Worm (Caenorhabditis elegans) whole organism, L1 larva: ENCODE results near the gene grl-13.
A peak's percentile ranks its signal among the peaks of the same experiment; 100 is the strongest.

Experiments used
- C34B4.2 ChIP-seq: sonication (generic microtip); optimal IDR thresholded peaks from 2 replicates; lab custom pipeline; 2017; ENCODE audit warnings: mild to moderate bottlenecking, missing genetic modification characterization, missing compliant biosample characterization
- F16B12.6 ChIP-seq: fragments of 150-350 bp; optimal IDR thresholded peaks from 2 replicates; lab custom pipeline; 2014; ENCODE audit warnings: missing biosample characterization, missing genetic modification characterization
- aha-1 ChIP-seq: fragments of 150-350 bp; optimal IDR thresholded peaks from 2 replicates; lab custom pipeline; 2014; ENCODE audit warnings: missing biosample characterization, missing genetic modification characterization
- alr-1 ChIP-seq: fragments of 200-800 bp; sonication (Bioruptor generic); optimal IDR thresholded peaks from 2 replicates; lab custom pipeline; 2018; ENCODE audit warnings: borderline replicate concordance, mild to moderate bottlenecking, missing genetic modification characterization, missing compliant biosample characterization
- aly-2 ChIP-seq: fragments of 150-350 bp; optimal IDR thresholded peaks from 2 replicates; lab custom pipeline; 2014; ENCODE audit warnings: missing biosample characterization, missing genetic modification characterization
- ama-1 ChIP-seq: fragments of 150-350 bp; optimal IDR thresholded peaks from 2 replicates; lab custom pipeline; 2014
- blmp-1 ChIP-seq: fragments of 150-350 bp; optimal IDR thresholded peaks from 2 replicates; lab custom pipeline; 2014; ENCODE audit warnings: missing biosample characterization, missing genetic modification characterization
- ceh-82 ChIP-seq, 3 experiments: fragments of 150-350 bp in 1 of 3; sonication (generic microtip) in 2 of 3; optimal IDR thresholded peaks; 2 replicates each; lab custom pipeline; 2014 to 2017; ENCODE audit warnings: missing biosample characterization in 3 of 3, missing genetic modification characterization in 3 of 3
- ces-1 ChIP-seq: fragments of 150-350 bp; optimal IDR thresholded peaks from 2 replicates; lab custom pipeline; 2014; ENCODE audit warnings: missing biosample characterization, missing genetic modification reagents, missing genetic modification characterization
- dsc-1 ChIP-seq: sonication (generic microtip); optimal IDR thresholded peaks from 2 replicates; lab custom pipeline; 2016; ENCODE audit warnings: mild to moderate bottlenecking, missing genetic modification characterization, missing compliant biosample characterization
- efl-1 ChIP-seq, 4 experiments: fragments of 150-350 bp; optimal IDR thresholded peaks in 3 of 4; peaks in 1 of 4; 1 replicate in 1 of 4; 2 replicates in 3 of 4; lab custom pipeline; 2014; ENCODE audit warnings: missing biosample characterization in 2 of 4, missing genetic modification characterization in 2 of 4, missing genetic modification reagents in 2 of 4
- efl-3 ChIP-seq: fragments of 200-800 bp; sonication (Bioruptor generic); optimal IDR thresholded peaks from 2 replicates; lab custom pipeline; 2018; ENCODE audit warnings: mild to moderate bottlenecking, missing genetic modification characterization, missing compliant biosample characterization
- egl-27 ChIP-seq, 2 experiments: fragments of 150-350 bp in 1 of 2; sonication (generic microtip); optimal IDR thresholded peaks; 3 replicates each; lab custom pipeline; 2017 to 2018; ENCODE audit warnings: missing biosample characterization in 2 of 2, missing genetic modification characterization in 2 of 2, missing genetic modification reagents in 2 of 2
- elt-3 ChIP-seq, 6 experiments: fragments of 150-350 bp in 1 of 6; sonication (generic microtip); optimal IDR thresholded peaks; 2 replicates each; lab custom pipeline; 2017 to 2018; ENCODE audit warnings: missing biosample characterization in 6 of 6, missing genetic modification characterization in 6 of 6, inconsistent platforms in 1 of 6
- ets-5 ChIP-seq: fragments of 200-800 bp; sonication (Bioruptor generic); IDR thresholded peaks from 2 replicates; pipeline ENCODE4 v1.3.6; 2022; ENCODE audit warnings: missing genetic modification characterization, missing compliant biosample characterization
- fos-1 ChIP-seq: fragments of 150-350 bp; optimal IDR thresholded peaks from 2 replicates; lab custom pipeline; 2014; ENCODE audit warnings: missing biosample characterization, missing genetic modification characterization
- grh-1 ChIP-seq: fragments of 200-800 bp; sonication (Bioruptor generic); IDR thresholded peaks from 2 replicates; pipeline ENCODE4 v1.3.6; 2022; ENCODE audit warnings: missing genetic modification reagents, missing genetic modification characterization, missing compliant biosample characterization
- irx-1 ChIP-seq: sonication (generic microtip); optimal IDR thresholded peaks from 2 replicates; lab custom pipeline; 2016; ENCODE audit warnings: missing genetic modification characterization, missing compliant biosample characterization
- lin-13 ChIP-seq: fragments of 150-350 bp; optimal IDR thresholded peaks from 2 replicates; lab custom pipeline; 2014; ENCODE audit warnings: missing biosample characterization, missing genetic modification reagents, missing genetic modification characterization
- lin-14 ChIP-seq: fragments of 200-800 bp; sonication (Bioruptor generic); optimal IDR thresholded peaks from 2 replicates; lab custom pipeline; 2018; ENCODE audit warnings: mild to moderate bottlenecking, missing genetic modification characterization, moderate library complexity, missing compliant biosample characterization
- lin-15B ChIP-seq: fragments of 150-350 bp; sonication (generic microtip); optimal IDR thresholded peaks from 3 replicates; lab custom pipeline; 2014; ENCODE audit warnings: missing biosample characterization, missing genetic modification characterization
- lsy-2 ChIP-seq, 2 experiments: fragments of 150-350 bp; optimal IDR thresholded peaks; 2 replicates each; lab custom pipeline; 2014; ENCODE audit warnings: missing biosample characterization in 2 of 2, missing genetic modification characterization in 2 of 2
- mep-1 ChIP-seq: fragments of 150-350 bp; optimal IDR thresholded peaks from 2 replicates; lab custom pipeline; 2014; ENCODE audit warnings: missing biosample characterization, missing genetic modification characterization
- nhr-11 ChIP-seq: fragments of 150-350 bp; optimal IDR thresholded peaks from 2 replicates; lab custom pipeline; 2014; ENCODE audit warnings: missing biosample characterization, missing genetic modification characterization
- nhr-20 ChIP-seq: sonication (generic microtip); optimal IDR thresholded peaks from 2 replicates; lab custom pipeline; 2016; ENCODE audit warnings: mild to moderate bottlenecking, missing genetic modification characterization, missing compliant biosample characterization
- nhr-237 ChIP-seq: fragments of 150-350 bp; optimal IDR thresholded peaks from 2 replicates; lab custom pipeline; 2014; ENCODE audit warnings: missing biosample characterization, missing genetic modification characterization
- nhr-71 ChIP-seq: sonication (generic microtip); optimal IDR thresholded peaks from 2 replicates; lab custom pipeline; 2016; ENCODE audit warnings: mild to moderate bottlenecking, missing genetic modification characterization, moderate library complexity, missing compliant biosample characterization
- nhr-76 ChIP-seq: sonication (generic microtip); optimal IDR thresholded peaks from 2 replicates; lab custom pipeline; 2017; ENCODE audit warnings: missing biosample characterization, missing genetic modification characterization
- nhr-77 ChIP-seq: fragments of 150-350 bp; optimal IDR thresholded peaks from 2 replicates; lab custom pipeline; 2014; ENCODE audit warnings: missing biosample characterization, missing genetic modification characterization
- nhr-84 ChIP-seq: sonication (generic microtip); optimal IDR thresholded peaks from 2 replicates; lab custom pipeline; 2017; ENCODE audit warnings: missing biosample characterization, missing genetic modification characterization
- pag-3 ChIP-seq: sonication (generic microtip); optimal IDR thresholded peaks from 2 replicates; lab custom pipeline; 2017; ENCODE audit warnings: missing genetic modification characterization, mild to moderate bottlenecking, missing compliant biosample characterization, antibody characterized with exemption, borderline replicate concordance; ENCODE audit not compliant: insufficient read depth
- pax-3 ChIP-seq: fragments of 200-800 bp; sonication (Bioruptor generic); optimal IDR thresholded peaks from 2 replicates; lab custom pipeline; 2018; ENCODE audit warnings: mild to moderate bottlenecking, missing genetic modification characterization, moderate library complexity, missing compliant biosample characterization
- snu-23 ChIP-seq: sonication (generic microtip); optimal IDR thresholded peaks from 2 replicates; lab custom pipeline; 2016; ENCODE audit warnings: missing genetic modification characterization, missing compliant biosample characterization
- sox-4 ChIP-seq: sonication (generic microtip); optimal IDR thresholded peaks from 2 replicates; lab custom pipeline; 2016; ENCODE audit warnings: missing genetic modification characterization, missing compliant biosample characterization
- swsn-7 ChIP-seq: sonication (generic microtip); optimal IDR thresholded peaks from 2 replicates; lab custom pipeline; 2016; ENCODE audit warnings: missing genetic modification characterization, missing compliant biosample characterization
- tbx-2 ChIP-seq: sonication (generic microtip); optimal IDR thresholded peaks from 2 replicates; lab custom pipeline; 2016; ENCODE audit warnings: missing genetic modification characterization, missing compliant biosample characterization
- tlp-1 ChIP-seq: fragments of 150-350 bp; optimal IDR thresholded peaks from 2 replicates; lab custom pipeline; 2014; ENCODE audit warnings: missing biosample characterization, missing genetic modification characterization
- vab-15 ChIP-seq: sonication (generic microtip); optimal IDR thresholded peaks from 2 replicates; lab custom pipeline; 2017; ENCODE audit warnings: missing genotype, mild to moderate bottlenecking, missing genetic modification characterization, missing compliant biosample characterization
- zip-4 ChIP-seq: fragments of 200-800 bp; sonication (Bioruptor generic); optimal IDR thresholded peaks from 2 replicates; lab custom pipeline; 2018; ENCODE audit warnings: mild to moderate bottlenecking, missing genetic modification characterization, moderate library complexity, missing compliant biosample characterization
- ztf-11 ChIP-seq, 2 experiments: sonication (generic microtip); optimal IDR thresholded peaks; 2 replicates each; lab custom pipeline; 2016 to 2017; ENCODE audit warnings: missing genetic modification characterization in 2 of 2, missing biosample characterization in 1 of 2, missing compliant biosample characterization in 1 of 2
- ztf-4 ChIP-seq: fragments of 150-350 bp; optimal IDR thresholded peaks from 2 replicates; lab custom pipeline; 2014; ENCODE audit warnings: missing biosample characterization, missing genetic modification characterization

Gene grl-13

DNA sequence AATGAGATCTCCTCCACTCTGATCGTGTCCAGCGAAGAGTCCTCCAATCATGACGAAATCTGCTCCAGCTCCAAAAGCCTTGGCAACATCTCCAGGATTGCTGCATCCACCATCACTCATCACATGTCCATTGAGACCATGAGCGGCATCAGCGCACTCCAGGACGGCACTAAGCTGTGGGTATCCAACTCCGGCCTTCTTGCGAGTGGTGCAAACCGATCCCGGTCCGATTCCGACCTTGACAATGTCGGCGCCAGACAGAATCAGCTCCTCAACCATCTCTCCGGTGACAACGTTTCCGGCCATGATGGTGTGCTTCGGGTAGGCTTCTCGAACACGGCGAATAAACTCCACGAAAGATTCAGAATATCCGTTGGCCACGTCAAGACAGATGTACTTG lies 6.1 kb upstream of the grl-13 start:
- TF ChIP-seq ceh-82 (tag; optimal IDR thresholded peaks at IDR 0.05; lab: Kevin White, UChicago) (no peak), alr-1 (tag; lab: Kevin White, UChicago) (peak; percentile 81), F16B12.6 (tag; lab: Kevin White, UChicago) (no peak)

DNA sequence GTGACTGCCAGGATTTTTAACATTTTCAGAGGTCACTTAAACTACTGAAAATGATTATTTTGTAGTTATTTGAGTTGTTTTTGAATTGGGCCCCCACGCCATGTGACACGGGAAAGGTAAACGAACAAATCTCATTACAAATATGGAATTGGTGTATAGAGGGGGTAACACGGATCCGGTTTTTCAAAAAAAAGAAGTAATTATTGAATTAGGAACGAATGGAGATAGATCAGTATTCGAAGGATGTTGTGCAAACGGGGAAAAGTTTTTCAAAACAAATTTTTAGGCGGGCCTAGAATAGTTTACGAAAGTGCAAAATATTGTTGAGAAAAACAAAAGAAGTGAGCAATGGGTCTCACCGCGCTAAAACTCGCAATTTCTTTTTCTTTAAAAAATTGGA lies 2.0 kb upstream of the grl-13 start, which contains the start of gene F32D1.11:
F32D1.11 (minus strand) TSS at position 101 of the 400 bp plus-strand sequence.
- TF ChIP-seq efl-1 (optimal IDR thresholded peaks at IDR 0.05; lab: Kevin White, UChicago) (no peak), efl-1 (GFP tag; optimal IDR thresholded peaks at IDR 0.05 in 1 of 2; lab: Kevin White, UChicago) (peak in 1 of 2 experiments; percentile 26), lin-13 (GFP tag; lab: Kevin White, UChicago) (no peak)

DNA sequence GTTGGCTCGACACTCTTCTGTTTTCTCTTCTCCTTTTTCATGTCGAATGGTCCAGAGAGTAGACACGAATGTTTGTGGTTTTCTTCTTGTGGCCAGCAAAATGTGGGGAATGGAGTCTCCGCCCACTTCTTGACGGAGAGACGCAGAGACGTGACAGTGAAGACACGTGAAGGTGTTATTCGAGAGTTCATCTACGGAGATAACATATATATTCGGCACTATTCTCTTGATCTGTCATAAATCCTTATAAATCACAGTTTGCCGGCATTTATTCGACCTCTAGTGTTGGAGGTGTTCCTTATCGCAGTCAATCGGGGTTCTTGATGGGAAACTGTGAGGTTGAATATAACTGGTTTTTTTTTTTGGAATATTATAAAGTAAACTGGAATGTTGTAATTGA lies 2.9 kb downstream of the grl-13 start, which contains the start of gene F32D1.3:
F32D1.3 (minus strand) TSS at position 65 of the 400 bp plus-strand sequence.
- TF ChIP-seq blmp-1 (tag; lab: Kevin White, UChicago) (peak; percentile 12), nhr-84 (tag; lab: Kevin White, UChicago) (no peak)

DNA sequence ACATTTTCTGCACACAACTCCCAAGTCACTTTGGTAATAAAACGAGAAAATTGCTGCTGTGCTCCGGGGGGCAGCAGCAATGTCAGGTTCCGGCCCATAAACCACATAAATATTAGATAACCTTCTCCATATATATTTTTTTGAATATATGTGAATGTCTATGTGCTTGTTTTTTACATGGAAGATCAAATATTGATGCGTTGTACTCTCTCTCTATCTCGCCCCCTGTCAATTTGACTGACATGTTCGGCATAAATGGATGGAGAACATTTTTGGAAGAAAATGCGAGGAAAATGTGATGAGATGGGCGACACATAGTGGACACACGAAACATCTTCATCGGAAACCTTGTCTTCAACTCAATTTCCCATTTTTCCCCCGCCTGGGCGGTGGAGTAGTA lies 4.4 kb downstream of the grl-13 start:
- TF ChIP-seq egl-27 (tag; optimal IDR thresholded peaks at IDR 0.05; lab: Kevin White, UChicago) (no peak), lin-14 (GFP tag; lab: Kevin White, UChicago) (peak; percentile 46)

DNA sequence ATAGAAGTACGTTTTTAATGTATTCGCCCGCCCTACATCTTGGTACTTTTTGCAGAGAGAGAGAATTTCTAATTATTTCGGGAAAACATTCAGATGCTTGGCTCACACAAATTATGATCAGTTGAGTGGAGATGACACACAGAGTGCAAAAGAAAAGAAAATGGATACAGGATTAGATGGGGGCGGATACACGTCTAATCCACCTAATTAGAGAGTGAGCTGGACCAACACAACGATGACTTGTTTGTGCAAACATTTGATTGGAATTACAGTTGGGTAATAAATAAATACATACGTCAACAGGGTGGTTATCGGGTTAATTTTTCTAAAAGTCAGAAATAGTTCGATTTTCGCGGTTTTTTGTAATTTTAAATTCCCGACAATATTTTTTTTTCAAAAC lies 5.3 kb downstream of the grl-13 start:
- TF ChIP-seq lin-14 (GFP tag; lab: Kevin White, UChicago), result peak; percentile 37
- no peak for TF ChIP-seq aha-1
- no peak for TF ChIP-seq ceh-82 (tag; optimal IDR thresholded peaks at IDR 0.05; lab: Kevin White, UChicago)
- TF ChIP-seq aly-2 (tag; lab: Kevin White, UChicago), result no peak
- no peak for TF ChIP-seq sox-4 (tag; lab: Kevin White, UChicago)
- peak; percentile 74 for TF ChIP-seq dsc-1
- no peak for TF ChIP-seq nhr-20 (tag; lab: Kevin White, UChicago)
- TF ChIP-seq, all 84 proteins: peak for 2

DNA sequence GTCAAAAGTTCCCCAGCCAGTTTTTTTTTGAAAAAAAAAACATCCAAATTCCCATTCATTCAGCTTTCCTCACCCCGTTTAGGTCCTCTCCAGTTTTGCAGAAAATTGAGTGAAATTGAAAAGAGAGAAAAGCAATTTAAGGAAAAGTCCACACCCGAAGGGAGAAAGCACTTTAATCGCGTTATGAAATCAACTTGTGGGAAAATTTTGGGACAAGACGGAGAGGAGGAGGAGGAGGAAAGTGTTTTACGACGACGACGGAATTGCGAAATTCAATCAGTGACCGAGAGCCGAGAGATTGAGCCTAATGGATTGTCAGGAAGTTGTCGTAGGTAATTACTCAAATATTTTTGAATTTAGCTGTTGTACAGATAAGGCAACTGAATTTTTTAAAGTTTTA lies 7.0 kb downstream of the grl-13 start:
- TF ChIP-seq grh-1 (GFP tag; lab: Robert Waterston, UW) (no peak), pax-3 (tag; lab: Kevin White, UChicago) (no peak), nhr-76 (tag; lab: Kevin White, UChicago) (no peak), nhr-237 (tag; lab: Kevin White, UChicago) (no peak), snu-23 (GFP tag; lab: Kevin White, UChicago) (no peak), ama-1 (lab: Kevin White, UChicago) (no peak), fos-1 (tag; lab: Kevin White, UChicago) (no peak), vab-15 (tag; lab: Kevin White, UChicago) (no peak), lsy-2 (tag; optimal IDR thresholded peaks at IDR 0.05; lab: Kevin White, UChicago) (peak in 1 of 2 experiments; percentile 36), pag-3 (tag; lab: Kevin White, UChicago) (no peak), ces-1 (GFP tag; lab: Kevin White, UChicago) (peak; percentile 36), swsn-7 (no peak), mep-1 (peak; percentile 7), ztf-11 (tag; optimal IDR thresholded peaks at IDR 0.05; lab: Kevin White, UChicago) (no peak), ets-5 (GFP tag; lab: Robert Waterston, UW) (no peak), irx-1 (peak; percentile 21), nhr-20 (tag; lab: Kevin White, UChicago) (no peak), elt-3 (tag; optimal IDR thresholded peaks at IDR 0.05; lab: Kevin White, UChicago) (no peak), lin-14 (GFP tag; lab: Kevin White, UChicago) (peak; percentile 80), tbx-2 (tag; lab: Kevin White, UChicago) (peak; percentile 64), ceh-82 (tag; optimal IDR thresholded peaks at IDR 0.05; lab: Kevin White, UChicago) (peak in 2 of 3 experiments; percentile 15 to 56), nhr-77 (no peak), nhr-71 (tag; lab: Kevin White, UChicago) (peak; percentile 46), lin-13 (GFP tag; lab: Kevin White, UChicago) (no peak), nhr-84 (tag; lab: Kevin White, UChicago) (no peak), lin-15B (tag; lab: Kevin White, UChicago) (no peak), blmp-1 (tag; lab: Kevin White, UChicago) (peak; percentile 93), ztf-4 (tag; lab: Kevin White, UChicago) (no peak), efl-1 (optimal IDR thresholded peaks at IDR 0.05; lab: Kevin White, UChicago) (no peak), efl-1 (GFP tag; optimal IDR thresholded peaks at IDR 0.05 in 1 of 2; lab: Kevin White, UChicago) (no peak), nhr-11 (tag; lab: Kevin White, UChicago) (no peak), zip-4 (GFP tag; lab: Kevin White, UChicago) (no peak), C34B4.2 (no peak), tlp-1 (tag; lab: Kevin White, UChicago) (no peak), efl-3 (GFP tag; lab: Kevin White, UChicago) (no peak)
